Fruit fly (Drosophila melanogaster) whole organism, embryonic: ENCODE data around the gene CG7685.

Source experiments
- Bgb ChIP-seq: fragments of 200-800 bp; sonication (Bioruptor generic); IDR thresholded peaks from 2 replicates; pipeline ENCODE4 v1.3.6; 2022; ENCODE audit warnings: missing biosample characterization, missing genetic modification characterization; ENCODE audit not compliant: partially characterized antibody
- CG1024 ChIP-seq: fragments of 200-800 bp; sonication (Bioruptor generic); IDR thresholded peaks from 2 replicates; pipeline ENCODE4 v1.3.6; 2022; ENCODE audit warnings: missing biosample characterization, missing genetic modification characterization
- CG10654 ChIP-seq: fragments of 200-800 bp; sonication (Bioruptor generic); optimal IDR thresholded peaks from 2 replicates; lab custom pipeline; 2016; ENCODE audit warnings: missing biosample characterization, missing genetic modification characterization
- CG11696 ChIP-seq: fragments of 200-800 bp; sonication (Bioruptor generic); IDR thresholded peaks from 2 replicates; pipeline ENCODE4 v1.3.6; 2022; ENCODE audit warnings: missing biosample characterization, missing genetic modification characterization
- CG13624 ChIP-seq: fragments of 200-800 bp; sonication (Bioruptor generic); optimal IDR thresholded peaks from 2 replicates; lab custom pipeline; 2016; ENCODE audit warnings: missing biosample characterization, missing genetic modification characterization
- CG14014 ChIP-seq: fragments of 200-800 bp; sonication (Bioruptor generic); IDR thresholded peaks from 2 replicates; pipeline ENCODE4 v1.3.6; 2022; ENCODE audit warnings: missing biosample characterization, missing genetic modification characterization
- CG14050 ChIP-seq: fragments of 200-800 bp; sonication (Bioruptor generic); IDR thresholded peaks from 3 replicates; pipeline ENCODE4 v1.3.6; 2022; ENCODE audit warnings: missing biosample characterization, missing genetic modification characterization
- CG15269 ChIP-seq: fragments of 200-800 bp; sonication (Bioruptor generic); optimal IDR thresholded peaks from 2 replicates; lab custom pipeline; 2018; ENCODE audit warnings: missing biosample characterization, mild to moderate bottlenecking, missing genetic modification characterization, moderate library complexity
- CG15601 ChIP-seq: fragments of 200-800 bp; sonication (Bioruptor generic); optimal IDR thresholded peaks from 3 replicates; lab custom pipeline; 2019; ENCODE audit warnings: missing biosample characterization, mild to moderate bottlenecking, missing genetic modification characterization, moderate library complexity
- CG1603 ChIP-seq: fragments of 200-800 bp; sonication (Bioruptor generic); optimal IDR thresholded peaks from 2 replicates; lab custom pipeline; 2019; ENCODE audit warnings: missing biosample characterization, mild to moderate bottlenecking, missing genetic modification characterization, moderate library complexity
- CG1832 ChIP-seq: fragments of 200-800 bp; sonication (Bioruptor generic); optimal IDR thresholded peaks from 2 replicates; lab custom pipeline; 2017; ENCODE audit warnings: missing biosample characterization, mild to moderate bottlenecking, missing genetic modification characterization, inconsistent platforms
- CG18619 ChIP-seq: fragments of 200-800 bp; sonication (Bioruptor generic); optimal IDR thresholded peaks from 3 replicates; lab custom pipeline; 2017; ENCODE audit warnings: missing biosample characterization, mild to moderate bottlenecking, missing genetic modification characterization
- CG2116 ChIP-seq: fragments of 200-800 bp; sonication (Bioruptor generic); optimal IDR thresholded peaks from 3 replicates; lab custom pipeline; 2018; ENCODE audit warnings: missing biosample characterization, mild to moderate bottlenecking, missing genetic modification characterization
- CG2712 ChIP-seq: fragments of 200-800 bp; optimal IDR thresholded peaks from 3 replicates; lab custom pipeline; 2019; ENCODE audit warnings: missing biosample characterization, mild to moderate bottlenecking, missing genetic modification characterization, moderate library complexity
- CG30431 ChIP-seq: fragments of 200-800 bp; sonication (Bioruptor generic); optimal IDR thresholded peaks from 2 replicates; lab custom pipeline; 2017; ENCODE audit warnings: missing biosample characterization, missing genetic modification characterization
- CG3065 ChIP-seq: fragments of 200-800 bp; sonication (Bioruptor generic); optimal IDR thresholded peaks from 2 replicates; lab custom pipeline; 2016; ENCODE audit warnings: missing biosample characterization, missing genetic modification characterization
- CG31224 ChIP-seq: fragments of 200-800 bp; sonication (Bioruptor generic); IDR thresholded peaks from 2 replicates; pipeline ENCODE4 v1.3.6; 2022; ENCODE audit warnings: missing biosample characterization, missing genetic modification characterization
- CG4820 ChIP-seq: fragments of 200-800 bp; sonication (Bioruptor generic); optimal IDR thresholded peaks from 3 replicates; lab custom pipeline; 2016; ENCODE audit warnings: missing biosample characterization, missing genetic modification characterization
- CG6683 ChIP-seq: fragments of 200-800 bp; sonication (Bioruptor generic); optimal IDR thresholded peaks from 2 replicates; lab custom pipeline; 2017; ENCODE audit warnings: missing biosample characterization, mild to moderate bottlenecking, missing genetic modification characterization, missing genetic modification reagents
- CG6854 ChIP-seq: fragments of 200-800 bp; sonication (Bioruptor generic); optimal IDR thresholded peaks from 3 replicates; lab custom pipeline; 2017; ENCODE audit warnings: missing biosample characterization, mild to moderate bottlenecking, missing genetic modification characterization
- CG7271 ChIP-seq: fragments of 200-800 bp; sonication (Bioruptor generic); optimal IDR thresholded peaks from 2 replicates; lab custom pipeline; 2018; ENCODE audit warnings: missing biosample characterization, mild to moderate bottlenecking, missing genetic modification characterization, moderate library complexity
- CG7963 ChIP-seq: fragments of 200-800 bp; sonication (Bioruptor generic); IDR thresholded peaks from 3 replicates; pipeline ENCODE4 v1.3.6; 2022; ENCODE audit warnings: missing biosample characterization, missing genetic modification characterization; ENCODE audit not compliant: partially characterized antibody
- CG7987 ChIP-seq: fragments of 200-800 bp; sonication (Bioruptor generic); optimal IDR thresholded peaks from 2 replicates; lab custom pipeline; 2018; ENCODE audit warnings: missing biosample characterization, mild to moderate bottlenecking, missing genetic modification characterization, moderate library complexity
- CG8765 ChIP-seq: fragments of 200-800 bp; sonication (Bioruptor generic); IDR thresholded peaks from 2 replicates; pipeline ENCODE4 v1.3.6; 2022; ENCODE audit warnings: missing biosample characterization, missing genetic modification characterization
- CG9817 ChIP-seq: fragments of 200-800 bp; sonication (Bioruptor generic); optimal IDR thresholded peaks from 2 replicates; lab custom pipeline; 2018; ENCODE audit warnings: missing biosample characterization, mild to moderate bottlenecking, missing genetic modification characterization, moderate library complexity
- Dip3 ChIP-seq: fragments of 200-800 bp; sonication (Bioruptor generic); optimal IDR thresholded peaks from 3 replicates; lab custom pipeline; 2016; ENCODE audit warnings: missing biosample characterization, missing genetic modification characterization
- Doc2 ChIP-seq: fragments of 200-800 bp; sonication (Bioruptor generic); IDR thresholded peaks from 2 replicates; pipeline ENCODE4 v1.3.6; 2022; ENCODE audit warnings: missing biosample characterization, missing genetic modification characterization
- Hey ChIP-seq: fragments of 200-800 bp; sonication (Bioruptor generic); optimal IDR thresholded peaks from 3 replicates; lab custom pipeline; 2018; ENCODE audit warnings: missing biosample characterization, mild to moderate bottlenecking, missing genetic modification characterization
- HmgZ ChIP-seq: fragments of 200-800 bp; sonication (Bioruptor generic); optimal IDR thresholded peaks from 2 replicates; lab custom pipeline; 2018; ENCODE audit warnings: missing biosample characterization, mild to moderate bottlenecking, missing genetic modification characterization
- Kr ChIP-seq: fragments of 200-800 bp; sonication (Bioruptor generic); optimal IDR thresholded peaks from 2 replicates; lab custom pipeline; 2017; ENCODE audit warnings: missing biosample characterization, mild to moderate bottlenecking, missing genetic modification characterization
- Lim3 ChIP-seq: fragments of 200-800 bp; sonication (Bioruptor generic); IDR thresholded peaks from 2 replicates; pipeline ENCODE4 v1.3.6; 2022; ENCODE audit warnings: missing biosample characterization, missing genetic modification characterization
- Myb ChIP-seq: fragments of 200-800 bp; sonication (Bioruptor generic); optimal IDR thresholded peaks from 2 replicates; lab custom pipeline; 2016; ENCODE audit warnings: missing biosample characterization, missing genetic modification characterization
- NFAT ChIP-seq: fragments of 200-800 bp; sonication (Bioruptor generic); IDR thresholded peaks from 2 replicates; pipeline ENCODE4 v1.3.6; 2022; ENCODE audit warnings: missing biosample characterization, missing genetic modification characterization
- Nf-YB ChIP-seq: fragments of 200-800 bp; sonication (Bioruptor generic); optimal IDR thresholded peaks from 3 replicates; lab custom pipeline; 2019; ENCODE audit warnings: missing biosample characterization, mild to moderate bottlenecking, missing genetic modification characterization, moderate library complexity
- PHDP ChIP-seq: fragments of 200-800 bp; sonication (Bioruptor generic); optimal IDR thresholded peaks from 3 replicates; lab custom pipeline; 2018; ENCODE audit warnings: missing biosample characterization, mild to moderate bottlenecking, missing genetic modification characterization, moderate library complexity
- Poxn ChIP-seq: fragments of 200-800 bp; sonication (Bioruptor generic); IDR thresholded peaks from 2 replicates; pipeline ENCODE4 v1.3.6; 2022; ENCODE audit warnings: missing biosample characterization, missing genetic modification characterization
- Ravus ChIP-seq: fragments of 200-800 bp; sonication (Bioruptor generic); IDR thresholded peaks from 2 replicates; pipeline ENCODE4 v1.3.6; 2022; ENCODE audit warnings: missing biosample characterization, missing genetic modification characterization
- Scr ChIP-seq: fragments of 200-800 bp; sonication (Bioruptor generic); IDR thresholded peaks from 2 replicates; pipeline ENCODE4 v1.3.6; 2022; ENCODE audit warnings: missing biosample characterization, missing genetic modification characterization; ENCODE audit not compliant: partially characterized antibody
- Six4 ChIP-seq: fragments of 200-800 bp; sonication (Bioruptor generic); optimal IDR thresholded peaks from 2 replicates; lab custom pipeline; 2016; ENCODE audit warnings: missing biosample characterization, missing genetic modification characterization
- al ChIP-seq: fragments of 200-800 bp; sonication (Bioruptor generic); IDR thresholded peaks from 2 replicates; pipeline ENCODE4 v1.3.6; 2022; ENCODE audit warnings: missing biosample characterization, missing genetic modification characterization
- cwo ChIP-seq: fragments of 200-800 bp; sonication (Bioruptor generic); optimal IDR thresholded peaks from 3 replicates; lab custom pipeline; 2017; ENCODE audit warnings: missing biosample characterization, missing genetic modification characterization, mild to moderate bottlenecking, moderate library complexity, missing genetic modification reagents
- danr ChIP-seq: fragments of 200-800 bp; sonication (Bioruptor generic); IDR thresholded peaks from 2 replicates; pipeline ENCODE4 v1.3.6; 2022; ENCODE audit warnings: missing biosample characterization, missing genetic modification characterization
- fd96Cb ChIP-seq: fragments of 200-800 bp; sonication (Bioruptor generic); optimal IDR thresholded peaks from 2 replicates; lab custom pipeline; 2018; ENCODE audit warnings: missing biosample characterization, mild to moderate bottlenecking, missing genetic modification characterization, moderate library complexity
- ftz-f1 ChIP-seq: fragments of 200-800 bp; sonication (Bioruptor generic); optimal IDR thresholded peaks from 2 replicates; lab custom pipeline; 2016; ENCODE audit warnings: missing biosample characterization, missing genetic modification characterization
- h ChIP-seq: fragments of >200 bp; optimal IDR thresholded peaks from 2 replicates; lab custom pipeline; 2017
- hbn ChIP-seq: fragments of 200-800 bp; sonication (Bioruptor generic); IDR thresholded peaks from 2 replicates; pipeline ENCODE4 v1.3.6; 2022; ENCODE audit warnings: missing biosample characterization, missing genetic modification characterization; ENCODE audit not compliant: partially characterized antibody
- maf-S ChIP-seq: fragments of 200-800 bp; sonication (Bioruptor generic); optimal IDR thresholded peaks from 2 replicates; lab custom pipeline; 2016; ENCODE audit warnings: missing biosample characterization, missing genetic modification characterization
- pfk ChIP-seq: fragments of 200-800 bp; sonication (Bioruptor generic); optimal IDR thresholded peaks from 2 replicates; lab custom pipeline; 2018; ENCODE audit warnings: missing biosample characterization, mild to moderate bottlenecking, missing genetic modification characterization, moderate library complexity
- pho ChIP-seq: fragments of 200-800 bp; sonication (Bioruptor generic); optimal IDR thresholded peaks from 2 replicates; lab custom pipeline; 2016; ENCODE audit warnings: missing biosample characterization, missing genetic modification characterization
- pita ChIP-seq: fragments of 200-800 bp; sonication (Bioruptor generic); optimal IDR thresholded peaks from 2 replicates; lab custom pipeline; 2017; ENCODE audit warnings: missing biosample characterization, mild to moderate bottlenecking, missing genetic modification characterization
- tgo ChIP-seq: fragments of 200-800 bp; sonication (Bioruptor generic); IDR thresholded peaks from 3 replicates; pipeline ENCODE4 v1.3.6; 2022; ENCODE audit warnings: missing biosample characterization, missing genetic modification characterization
- z ChIP-seq: fragments of 200-800 bp; sonication (Bioruptor generic); IDR thresholded peaks from 3 replicates; pipeline ENCODE4 v1.3.6; 2022; ENCODE audit warnings: missing biosample characterization, missing genetic modification characterization

CG7685 gene

DNA sequence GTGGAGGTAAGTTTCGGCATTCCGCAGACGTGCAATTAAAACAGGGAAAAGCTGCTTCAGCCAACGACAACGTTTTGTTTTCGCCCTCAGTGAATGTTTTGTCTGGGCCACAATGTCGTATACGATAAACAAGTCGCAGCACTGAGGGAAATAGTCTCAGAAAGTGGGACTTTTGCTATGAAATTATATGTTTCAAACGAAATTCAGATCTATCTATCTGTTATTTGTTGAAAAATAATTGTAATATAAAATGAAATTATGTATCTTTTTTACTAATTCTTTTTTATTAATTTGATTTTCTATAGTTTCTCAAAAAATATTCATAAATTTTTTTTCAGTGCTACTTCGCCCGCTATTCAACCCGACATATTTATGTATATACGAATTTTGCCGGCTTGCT lies 11.3 kb upstream of the CG7685 start:
- TF ChIP-seq CG15269 (no peak), Six4 (GFP tag; lab: Kevin White, UChicago) (no peak), h (lab: Kevin White, UChicago) (no peak), ftz-f1 (no peak), danr (GFP tag; lab: Robert Waterston, UW) (no peak), CG10654 (GFP tag; lab: Kevin White, UChicago) (no peak), CG2116 (GFP tag; lab: Kevin White, UChicago) (no peak), CG8765 (GFP tag; lab: Robert Waterston, UW) (no peak; the same call in 1 of the 2 replicates), Ravus (GFP tag; lab: Robert Waterston, UW) (no peak), CG1024 (no peak), CG18619 (GFP tag; lab: Kevin White, UChicago) (peak; percentile 3), Nf-YB (GFP tag; lab: Kevin White, UChicago) (peak; percentile 12), hbn (GFP tag; lab: Robert Waterston, UW) (no peak), Doc2 (GFP tag; lab: Robert Waterston, UW) (no peak), CG13624 (no peak), Bgb (GFP tag; lab: Robert Waterston, UW) (no peak), CG31224 (GFP tag; lab: Robert Waterston, UW) (0 out of 2 replicates have a peak, but pooled peaks have one; percentile 37), HmgZ (peak; percentile 31), cwo (GFP tag; lab: Kevin White, UChicago) (no peak), CG1832 (no peak), CG7987 (no peak), maf-S (GFP tag; lab: Kevin White, UChicago) (no peak), CG4820 (GFP tag; lab: Kevin White, UChicago) (no peak), CG14050 (GFP tag; lab: Robert Waterston, UW) (no peak), PHDP (tag; lab: Kevin White, UChicago) (peak; percentile 71), pfk (no peak), pita (GFP tag; lab: Kevin White, UChicago) (no peak), Lim3 (no peak), CG2712 (peak; percentile 64), CG3065 (no peak), fd96Cb (no peak), CG1603 (tag; lab: Kevin White, UChicago) (no peak), Myb (GFP tag; lab: Kevin White, UChicago) (no peak), CG15601 (no peak), pho (GFP tag; lab: Kevin White, UChicago) (no peak), CG11696 (no peak), Hey (tag; lab: Kevin White, UChicago) (no peak), z (GFP tag; lab: Robert Waterston, UW) (no peak), CG14014 (GFP tag; lab: Robert Waterston, UW) (peak; percentile 65), CG6854 (GFP tag; lab: Kevin White, UChicago) (no peak), CG9817 (tag; lab: Kevin White, UChicago) (peak; percentile 39), Dip3 (no peak), NFAT (peak; percentile 43; the same call in 1 of the 2 replicates), CG6683 (GFP tag; lab: Kevin White, UChicago) (peak; percentile 22), CG7271 (tag; lab: Kevin White, UChicago) (no peak), Kr (GFP tag; lab: Kevin White, UChicago) (no peak), Poxn (GFP tag; lab: Robert Waterston, UW) (no peak), CG30431 (GFP tag; lab: Kevin White, UChicago) (no peak), CG7963 (GFP tag; lab: Robert Waterston, UW) (no peak), Scr (GFP tag; lab: Robert Waterston, UW) (no peak), al (GFP tag; lab: Robert Waterston, UW) (peak; percentile 45; the same call in 1 of the 2 replicates), tgo (GFP tag; lab: Robert Waterston, UW) (peak; percentile 56)
